Fruit fly (Drosophila melanogaster): ENCODE data around the gene Pep.
A peak's percentile ranks its signal among the peaks of the same experiment; 100 is the strongest.

The Pep gene

dm6 chr3L:17590049-17590448 is 54.8 kb downstream of the Pep start:
- no peak for TF ChIP-seq usp (GFP tag; optimal IDR thresholded peaks at IDR 0.05)
- TF ChIP-seq jim (GFP tag; optimal IDR thresholded peaks at IDR 0.05): no peak
- TF ChIP-seq Hr83 (GFP tag; optimal IDR thresholded peaks at IDR 0.05; ENCODE audit: poor library complexity, severe bottlenecking): no peak
- TF ChIP-seq Sp1 (GFP tag; optimal IDR thresholded peaks at IDR 0.05): peak; percentile 64
- no peak for TF ChIP-seq Dfd (GFP tag; optimal IDR thresholded peaks at IDR 0.05)
- TF ChIP-seq CG32264 (GFP tag; optimal IDR thresholded peaks at IDR 0.05): no peak
- no peak for TF ChIP-seq lola (GFP tag; optimal IDR thresholded peaks at IDR 0.05)
- TF ChIP-seq dsf (GFP tag; optimal IDR thresholded peaks at IDR 0.05; ENCODE audit: borderline replicate concordance): no peak
- TF ChIP-seq CG9705 (GFP tag; optimal IDR thresholded peaks at IDR 0.05): peak; percentile 30
- no peak for TF ChIP-seq Rel (GFP tag; optimal IDR thresholded peaks at IDR 0.05)
- TF ChIP-seq Rel (tag; optimal IDR thresholded peaks at IDR 0.05): no peak
- no peak for TF ChIP-seq brk (GFP tag; optimal IDR thresholded peaks at IDR 0.05)
- TF ChIP-seq Hnf4 (GFP tag; optimal IDR thresholded peaks at IDR 0.05): no peak
- TF ChIP-seq pan (optimal IDR thresholded peaks at IDR 0.05): no peak
- no peak for TF ChIP-seq CrebA (GFP tag; optimal IDR thresholded peaks at IDR 0.05; ENCODE audit: borderline replicate concordance)
- TF ChIP-seq fru (GFP tag; optimal IDR thresholded peaks at IDR 0.05): no peak
- TF ChIP-seq sage (GFP tag; optimal IDR thresholded peaks at IDR 0.05): no peak
- no peak for TF ChIP-seq woc (GFP tag; optimal IDR thresholded peaks at IDR 0.05)
- no peak for TF ChIP-seq Vsx2 (GFP tag; optimal IDR thresholded peaks at IDR 0.05; ENCODE audit: partially characterized antibody)
- TF ChIP-seq Dif (GFP tag; optimal IDR thresholded peaks at IDR 0.05; ENCODE audit: partially characterized antibody): no peak
- peak; percentile 49 for TF ChIP-seq HLH106 (tag; optimal IDR thresholded peaks at IDR 0.05)
- TF ChIP-seq OdsH (GFP tag; optimal IDR thresholded peaks at IDR 0.05): no peak
- no peak for TF ChIP-seq N (GFP tag; optimal IDR thresholded peaks at IDR 0.05)
- TF ChIP-seq rgr (GFP tag; optimal IDR thresholded peaks at IDR 0.05): peak; percentile 32
- no peak for TF ChIP-seq foxo (GFP tag; optimal IDR thresholded peaks at IDR 0.05)
- TF ChIP-seq sv (GFP tag; optimal IDR thresholded peaks at IDR 0.05): no peak
- no peak for TF ChIP-seq Myc (optimal IDR thresholded peaks at IDR 0.05)
- TF ChIP-seq Hr78 (GFP tag; optimal IDR thresholded peaks at IDR 0.05): no peak
- no peak for TF ChIP-seq Mio (GFP tag; optimal IDR thresholded peaks at IDR 0.05)
- no peak for TF ChIP-seq h (GFP tag; optimal IDR thresholded peaks at IDR 0.05)
- no peak for TF ChIP-seq psq (GFP tag; optimal IDR thresholded peaks at IDR 0.05)

dm6 chr3L:17588686-17589085 is 56.1 kb downstream of the Pep start:
- TF ChIP-seq dmrt93B (GFP tag; optimal IDR thresholded peaks at IDR 0.05) (no peak), sv (GFP tag; optimal IDR thresholded peaks at IDR 0.05) (no peak), dl (GFP tag; optimal IDR thresholded peaks at IDR 0.05; ENCODE audit: insufficient read depth in 1 of 2, partially characterized antibody in 2 of 2) (no peak), Hnf4 (GFP tag; optimal IDR thresholded peaks at IDR 0.05) (no peak), dsf (GFP tag; optimal IDR thresholded peaks at IDR 0.05; ENCODE audit: borderline replicate concordance) (no peak), CG32264 (GFP tag; optimal IDR thresholded peaks at IDR 0.05) (no peak), woc (GFP tag; optimal IDR thresholded peaks at IDR 0.05) (no peak), h (GFP tag; optimal IDR thresholded peaks at IDR 0.05) (no peak), OdsH (GFP tag; optimal IDR thresholded peaks at IDR 0.05) (no peak), N (GFP tag; optimal IDR thresholded peaks at IDR 0.05) (no peak), Dif (GFP tag; optimal IDR thresholded peaks at IDR 0.05; ENCODE audit: partially characterized antibody) (no peak), CG9705 (GFP tag; optimal IDR thresholded peaks at IDR 0.05) (no peak), tai (GFP tag; optimal IDR thresholded peaks at IDR 0.05) (no peak), Vsx2 (GFP tag; optimal IDR thresholded peaks at IDR 0.05; ENCODE audit: partially characterized antibody) (no peak), CrebA (GFP tag; optimal IDR thresholded peaks at IDR 0.05; ENCODE audit: borderline replicate concordance) (no peak), fru (GFP tag; optimal IDR thresholded peaks at IDR 0.05) (no peak), foxo (GFP tag; optimal IDR thresholded peaks at IDR 0.05) (no peak), brk (GFP tag; optimal IDR thresholded peaks at IDR 0.05) (no peak), sage (GFP tag; optimal IDR thresholded peaks at IDR 0.05) (no peak), Hr83 (GFP tag; optimal IDR thresholded peaks at IDR 0.05; ENCODE audit: poor library complexity, severe bottlenecking) (no peak)
